Worm (Caenorhabditis elegans): Measurements from ENCODE around the gene F36A4.2.
"Not testable (repeated sequence)": the region's sequence is repeated elsewhere in the genome, so short reads cannot be mapped to it uniquely, and the experiment has no call there.

DNA sequence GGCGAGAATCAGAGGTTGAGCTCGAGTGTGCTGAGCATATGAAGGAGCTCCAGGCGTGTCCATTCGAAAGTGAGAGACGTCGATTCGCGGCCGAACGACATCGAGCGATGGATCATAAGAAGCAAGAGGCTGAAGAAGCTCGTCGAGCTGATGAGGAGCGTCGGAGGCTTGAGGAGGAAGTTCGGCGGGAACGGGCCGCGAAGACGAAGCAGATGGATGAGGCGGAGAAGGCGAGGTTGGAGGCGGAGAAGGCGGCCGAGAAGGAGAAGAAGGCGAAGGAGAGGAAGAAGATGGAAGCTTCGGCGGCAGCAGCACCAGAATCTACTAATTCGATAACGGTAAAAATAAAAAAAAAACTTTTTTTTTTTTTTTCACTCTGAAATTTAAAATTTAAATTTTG, 42.1 kb downstream of the F36A4.2 start:
- TF ChIP-seq madf-3 (GFP tag; IDR thresholded peaks at IDR 0.05); madf-6 (GFP tag; IDR thresholded peaks at IDR 0.05); cebp-2 (GFP tag; IDR thresholded peaks at IDR 0.05); snpc-4 (GFP tag; optimal IDR thresholded peaks at IDR 0.05); snpc-4 (tag; optimal IDR thresholded peaks at IDR 0.05); ceh-100 (GFP tag; IDR thresholded peaks at IDR 0.05); F23B12.7 (tag; optimal IDR thresholded peaks at IDR 0.05; ENCODE audit: insufficient read depth); F55B11.4 (tag; optimal IDR thresholded peaks at IDR 0.05; ENCODE audit: borderline replicate concordance, insufficient read depth); attf-5 (GFP tag; optimal IDR thresholded peaks at IDR 0.05); sptf-2 (GFP tag; optimal IDR thresholded peaks at IDR 0.05); efl-1 (GFP tag; optimal IDR thresholded peaks at IDR 0.05); sdz-38 (tag; optimal IDR thresholded peaks at IDR 0.05): not testable (repeated sequence)
